Worm (Caenorhabditis elegans) whole organism, L4/young adult: ENCODE measurements around the gene Y73B6BL.289.

Experiments used
- W03F9.2 ChIP-seq: fragments of 150-350 bp; optimal IDR thresholded peaks from 2 replicates; lab custom pipeline; 2014; ENCODE audit warnings: missing biosample characterization, missing genetic modification characterization
- dao-5 ChIP-seq: sonication (generic microtip); optimal IDR thresholded peaks from 2 replicates; lab custom pipeline; 2016; ENCODE audit warnings: missing genotype, missing genetic modification characterization, moderate library complexity, missing compliant biosample characterization
- him-1 ChIP-seq: sonication (generic microtip); optimal IDR thresholded peaks from 2 replicates; lab custom pipeline; 2016; ENCODE audit warnings: missing genotype, missing genetic modification reagents, missing genetic modification characterization, missing compliant biosample characterization

DNA sequence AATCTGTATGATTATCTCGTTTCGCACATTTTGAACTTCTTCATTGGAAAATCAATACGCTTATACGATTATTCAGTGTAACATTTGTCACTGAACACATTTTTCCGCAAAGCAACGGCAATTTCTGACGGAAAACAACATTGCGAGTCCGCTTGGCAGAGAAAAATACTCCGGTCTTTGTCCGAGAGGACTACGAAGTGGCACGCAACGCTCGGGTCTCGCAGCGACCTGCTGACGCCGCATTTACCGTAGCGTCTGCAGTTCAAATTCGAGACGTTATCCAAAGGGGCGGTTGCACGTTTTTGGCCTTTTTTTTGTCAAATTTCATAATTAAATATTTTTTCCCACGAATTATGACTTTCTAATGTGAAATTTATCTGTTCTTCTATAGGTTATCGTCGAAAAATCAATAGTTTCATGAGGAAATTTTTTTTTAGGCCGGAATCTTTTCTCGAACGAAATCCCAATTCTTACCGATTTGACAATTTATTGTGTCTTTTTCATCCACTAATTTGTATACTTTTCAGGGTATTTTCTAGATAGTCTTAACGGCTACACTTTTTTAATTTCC, 23.6 kb upstream of the Y73B6BL.289 start, which contains the start of gene sqd-1:
- TF ChIP-seq W03F9.2 (tag; lab: Kevin White, UChicago) (peak; percentile 100), dao-5 (tag; lab: Kevin White, UChicago) (no peak), him-1 (tag; lab: Kevin White, UChicago) (peak; percentile 86)
